Fruit fly (Drosophila melanogaster) whole organism, pupa: ENCODE data around the gene RhoGAP100F.

Experiments
- CG10348 ChIP-seq: fragments of 200-800 bp; sonication (Bioruptor generic); IDR thresholded peaks from 2 replicates; pipeline ENCODE4 v1.3.6; 2022; ENCODE audit warnings: missing biosample characterization, missing genetic modification characterization
- CG12605 ChIP-seq: fragments of 200-800 bp; sonication (Bioruptor generic); IDR thresholded peaks from 2 replicates; pipeline ENCODE4 v1.3.6; 2022; ENCODE audit warnings: missing biosample characterization, missing genetic modification characterization
- CG13204 ChIP-seq: fragments of 200-800 bp; sonication (Bioruptor generic); optimal IDR thresholded peaks from 2 replicates; lab custom pipeline; 2018; ENCODE audit warnings: missing biosample characterization, mild to moderate bottlenecking, missing genetic modification characterization, moderate library complexity
- CG32121 ChIP-seq: fragments of 200-800 bp; sonication (Bioruptor generic); IDR thresholded peaks from 2 replicates; pipeline ENCODE4 v1.3.6; 2022; ENCODE audit warnings: missing biosample characterization, missing genetic modification characterization
- CG8301 ChIP-seq: fragments of 200-800 bp; sonication (Bioruptor generic); optimal IDR thresholded peaks from 2 replicates; lab custom pipeline; 2018; ENCODE audit warnings: missing biosample characterization, mild to moderate bottlenecking, missing genetic modification characterization
- CG9948 ChIP-seq: fragments of 200-800 bp; sonication (Bioruptor generic); optimal IDR thresholded peaks from 2 replicates; lab custom pipeline; 2018; ENCODE audit warnings: missing biosample characterization, mild to moderate bottlenecking, missing genetic modification characterization, moderate library complexity
- D1 ChIP-seq: fragments of 200-800 bp; sonication (Bioruptor generic); optimal IDR thresholded peaks from 2 replicates; lab custom pipeline; 2018; ENCODE audit warnings: missing biosample characterization, mild to moderate bottlenecking, missing genetic modification characterization, moderate library complexity
- EcR ChIP-seq: fragments of 200-800 bp; sonication (Bioruptor generic); optimal IDR thresholded peaks from 3 replicates; lab custom pipeline; 2019; ENCODE audit warnings: missing biosample characterization, missing genetic modification characterization, mild to moderate bottlenecking, moderate library complexity, missing genetic modification reagents
- Pif1B ChIP-seq: fragments of 200-800 bp; sonication (Bioruptor generic); optimal IDR thresholded peaks from 3 replicates; lab custom pipeline; 2016; ENCODE audit warnings: missing biosample characterization, missing genetic modification characterization
- Snoo ChIP-seq: fragments of 200-800 bp; sonication (Bioruptor generic); optimal IDR thresholded peaks from 3 replicates; lab custom pipeline; 2017; ENCODE audit warnings: missing biosample characterization, mild to moderate bottlenecking, missing genetic modification characterization, inconsistent platforms
- fd96Ca ChIP-seq: fragments of 200-800 bp; sonication (Bioruptor generic); IDR thresholded peaks from 3 replicates; pipeline ENCODE4 v1.3.6; 2022; ENCODE audit warnings: missing biosample characterization, missing genetic modification characterization
- gl ChIP-seq: fragments of 200-800 bp; sonication (Bioruptor generic); optimal IDR thresholded peaks from 2 replicates; lab custom pipeline; 2018; ENCODE audit warnings: missing biosample characterization, mild to moderate bottlenecking, missing genetic modification characterization

- TF ChIP-seq fd96Ca (GFP tag; lab: Robert Waterston, UW) (no peak), CG9948 (tag; lab: Kevin White, UChicago) (no peak), Snoo (tag; lab: Kevin White, UChicago) (no peak), D1 (no peak), CG12605 (no peak), CG10348 (GFP tag; lab: Robert Waterston, UW) (no peak), CG32121 (GFP tag; lab: Robert Waterston, UW) (no peak), gl (tag; lab: Kevin White, UChicago) (no peak), EcR (GFP tag; lab: Kevin White, UChicago) (no peak), CG8301 (tag; lab: Kevin White, UChicago) (no peak), CG13204 (GFP tag; lab: Kevin White, UChicago) (no peak), Pif1B (GFP tag; lab: Kevin White, UChicago) (no peak)
Observed at dm6 chr3R:31809622-31810021, 2.8 kb upstream of the RhoGAP100F start.
